Fruit fly (Drosophila melanogaster): ENCODE data around the gene CG31251.

CG31251 gene

DNA sequence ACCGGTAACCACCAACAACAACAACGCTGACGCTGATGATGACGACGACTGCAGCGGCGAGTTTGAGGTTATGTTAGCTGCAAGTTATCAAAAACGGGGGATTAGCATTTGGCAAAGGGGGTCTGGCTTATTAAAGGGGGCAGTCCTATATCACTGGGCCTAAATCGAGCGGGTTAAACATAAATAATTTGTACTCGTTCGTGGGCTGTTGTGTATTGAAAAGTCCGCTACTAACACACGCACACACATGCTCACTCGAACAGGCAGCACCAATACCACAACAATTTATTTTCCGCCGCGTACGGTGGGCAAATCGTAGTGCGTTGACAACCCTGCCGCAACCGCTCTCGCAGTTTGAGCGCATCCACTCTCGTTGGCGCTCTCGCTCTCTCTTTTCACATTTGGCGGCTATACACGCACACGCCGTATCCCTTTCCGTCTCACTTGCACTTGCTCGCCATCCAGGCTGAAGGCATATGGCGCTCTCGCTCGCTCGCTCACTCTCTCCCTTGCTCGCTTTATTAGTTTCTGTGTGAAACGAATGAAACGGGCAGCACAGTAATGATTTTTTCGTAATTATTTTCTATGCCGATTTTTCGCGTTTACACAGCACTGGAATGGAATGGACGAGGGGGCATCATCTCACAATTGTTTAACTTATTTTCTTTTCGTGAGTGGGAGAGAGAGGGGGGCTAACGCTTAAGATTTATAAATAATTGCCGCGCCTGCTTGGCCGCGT, 32.3 kb upstream of the CG31251 start:
- TF ChIP-seq D1 (tag; optimal IDR thresholded peaks at IDR 0.05) (no peak), Pif1B (GFP tag; optimal IDR thresholded peaks at IDR 0.05) (peak; percentile 48), EcR (GFP tag; optimal IDR thresholded peaks at IDR 0.05) (peak; percentile 73), CG4496 (GFP tag; IDR thresholded peaks at IDR 0.05) (no peak), CG8159 (tag; optimal IDR thresholded peaks at IDR 0.05) (peak; percentile 31), fd96Ca (GFP tag; IDR thresholded peaks at IDR 0.05) (no peak), Snoo (tag; optimal IDR thresholded peaks at IDR 0.05) (peak; percentile 24), CG10348 (GFP tag; IDR thresholded peaks at IDR 0.05) (no peak), CG32121 (GFP tag; IDR thresholded peaks at IDR 0.05) (no peak), Pif1A (GFP tag; optimal IDR thresholded peaks at IDR 0.05) (peak; percentile 33), CG13204 (GFP tag; optimal IDR thresholded peaks at IDR 0.05) (peak; percentile 72), CG9948 (tag; optimal IDR thresholded peaks at IDR 0.05) (no peak), CG15710 (tag; optimal IDR thresholded peaks at IDR 0.05) (peak; percentile 17), CG8301 (tag; optimal IDR thresholded peaks at IDR 0.05) (peak; percentile 3), gl (tag; optimal IDR thresholded peaks at IDR 0.05) (no peak), CG34367 (tag; optimal IDR thresholded peaks at IDR 0.05) (no peak)

- 0 out of 3 replicates have a peak, but pooled peaks have one; percentile 17 for TF ChIP-seq CG4496 (GFP tag; IDR thresholded peaks at IDR 0.05)
- TF ChIP-seq CG13204 (GFP tag; optimal IDR thresholded peaks at IDR 0.05): peak; percentile 73
- no peak for TF ChIP-seq D1 (tag; optimal IDR thresholded peaks at IDR 0.05)
- TF ChIP-seq EcR (GFP tag; optimal IDR thresholded peaks at IDR 0.05): peak; percentile 97
Observed at dm6 chr3R:17714773-17715344, 30.1 kb upstream of the CG31251 start.

DNA sequence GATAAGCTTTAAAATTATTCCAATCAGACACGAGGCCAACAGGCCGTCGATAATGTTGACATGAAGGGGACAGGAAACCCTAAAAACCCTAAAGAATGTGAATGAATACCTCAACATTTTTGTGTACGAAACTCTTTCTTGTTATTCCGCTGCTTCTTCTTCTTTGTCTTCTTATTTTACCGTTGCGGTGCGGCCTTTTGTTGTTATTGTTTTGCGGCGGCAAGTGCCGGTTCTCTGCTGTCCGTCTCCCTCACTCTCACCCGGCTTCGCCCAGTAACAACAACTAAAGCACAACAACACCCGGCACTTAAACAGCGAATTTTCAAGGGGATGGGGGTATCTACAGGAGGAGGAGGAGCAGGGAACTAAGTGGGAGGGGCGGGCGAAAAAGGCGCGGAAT, 29.7 kb upstream of the CG31251 start:
- TF ChIP-seq D1 (tag; optimal IDR thresholded peaks at IDR 0.05): no peak
- no peak for TF ChIP-seq rn (GFP tag; IDR thresholded peaks at IDR 0.05)
- no peak for TF ChIP-seq Pif1B (GFP tag; optimal IDR thresholded peaks at IDR 0.05)
- no peak for TF ChIP-seq Ets98B (GFP tag; IDR thresholded peaks at IDR 0.05)
- TF ChIP-seq CG17806 (tag; optimal IDR thresholded peaks at IDR 0.05): no peak
- TF ChIP-seq CG8159 (tag; optimal IDR thresholded peaks at IDR 0.05): no peak
- TF ChIP-seq Snoo (tag; optimal IDR thresholded peaks at IDR 0.05): no peak
- TF ChIP-seq fd96Ca (GFP tag; IDR thresholded peaks at IDR 0.05): no peak
- no peak for TF ChIP-seq CG15710 (tag; optimal IDR thresholded peaks at IDR 0.05)
- no peak for TF ChIP-seq CG34367 (tag; optimal IDR thresholded peaks at IDR 0.05)
- no peak for TF ChIP-seq gl (tag; optimal IDR thresholded peaks at IDR 0.05)
- TF ChIP-seq CG8301 (tag; optimal IDR thresholded peaks at IDR 0.05): no peak
- no peak for TF ChIP-seq Pif1A (GFP tag; optimal IDR thresholded peaks at IDR 0.05)
- no peak for TF ChIP-seq CG12605 (GFP tag; IDR thresholded peaks at IDR 0.05)

DNA sequence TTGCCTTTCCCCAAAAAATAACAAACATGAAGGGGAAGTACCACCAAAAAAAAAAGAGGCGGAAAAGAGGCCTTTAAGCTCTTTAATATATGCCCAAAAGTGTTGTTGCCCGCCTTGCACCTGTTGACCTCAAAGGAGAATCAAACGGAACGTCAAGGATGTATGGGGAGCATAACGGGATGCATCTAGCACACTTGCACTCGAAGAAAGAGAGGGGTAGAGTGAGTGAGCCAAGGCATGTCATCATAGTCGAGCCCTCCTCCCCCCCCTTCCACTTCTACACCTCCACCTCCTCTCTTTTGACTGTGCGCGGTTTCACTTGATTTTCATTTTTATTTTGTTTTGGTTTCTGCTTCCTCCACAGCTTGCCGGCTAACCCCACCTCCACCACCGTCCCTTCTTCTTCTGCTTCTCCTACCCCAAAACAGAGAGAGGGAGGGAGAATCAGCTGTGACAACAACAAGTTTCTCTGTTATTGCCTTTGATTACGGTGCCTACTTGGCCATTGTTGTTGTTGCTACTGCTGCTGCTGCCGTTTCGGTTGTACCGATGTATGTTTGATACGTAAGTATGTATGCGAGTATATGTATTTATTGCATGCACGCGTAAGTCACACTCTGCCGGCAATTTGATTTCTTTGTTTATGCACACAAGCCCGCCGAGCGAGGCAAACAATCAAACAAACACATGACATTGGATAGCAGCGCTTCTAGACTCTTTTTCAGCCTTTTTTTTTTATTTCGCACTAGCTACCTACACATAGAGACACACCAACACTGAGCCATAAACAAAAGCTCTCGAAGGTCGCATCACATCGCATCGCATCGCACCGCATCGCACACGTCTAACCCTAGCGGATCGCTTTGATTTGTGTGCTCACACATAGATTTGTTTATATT, 28.2 kb upstream of the CG31251 start:
- TF ChIP-seq CG34367 (tag; optimal IDR thresholded peaks at IDR 0.05) (no peak), CG14655 (GFP tag; optimal IDR thresholded peaks at IDR 0.05) (no peak), CG8159 (tag; optimal IDR thresholded peaks at IDR 0.05) (no peak), Snoo (tag; optimal IDR thresholded peaks at IDR 0.05) (no peak), D1 (tag; optimal IDR thresholded peaks at IDR 0.05) (no peak), CG32121 (GFP tag; IDR thresholded peaks at IDR 0.05) (no peak), Ets98B (GFP tag; IDR thresholded peaks at IDR 0.05) (no peak), rn (GFP tag; IDR thresholded peaks at IDR 0.05) (no peak), CG9948 (tag; optimal IDR thresholded peaks at IDR 0.05) (no peak), EcR (GFP tag; optimal IDR thresholded peaks at IDR 0.05) (peak; percentile 79), CG15710 (tag; optimal IDR thresholded peaks at IDR 0.05) (no peak), Pif1B (GFP tag; optimal IDR thresholded peaks at IDR 0.05) (no peak), CG10348 (GFP tag; IDR thresholded peaks at IDR 0.05) (no peak), Pif1A (GFP tag; optimal IDR thresholded peaks at IDR 0.05) (no peak), CG13204 (GFP tag; optimal IDR thresholded peaks at IDR 0.05) (peak; percentile 80), CG8301 (tag; optimal IDR thresholded peaks at IDR 0.05) (no peak), fd96Ca (GFP tag; IDR thresholded peaks at IDR 0.05) (no peak), gl (tag; optimal IDR thresholded peaks at IDR 0.05) (no peak), CG17806 (tag; optimal IDR thresholded peaks at IDR 0.05) (no peak), CG4496 (GFP tag; IDR thresholded peaks at IDR 0.05) (0 out of 3 replicates have a peak, but pooled peaks have one; percentile 12), CG12605 (GFP tag; IDR thresholded peaks at IDR 0.05) (peak; percentile 21; the same call in 1 of the 2 replicates)

- TF ChIP-seq Ets98B (GFP tag; IDR thresholded peaks at IDR 0.05) (no peak), CG4496 (GFP tag; IDR thresholded peaks at IDR 0.05) (no peak), CG9948 (tag; optimal IDR thresholded peaks at IDR 0.05) (no peak), rn (GFP tag; IDR thresholded peaks at IDR 0.05) (no peak), Pif1A (GFP tag; optimal IDR thresholded peaks at IDR 0.05) (no peak), Snoo (tag; optimal IDR thresholded peaks at IDR 0.05) (no peak), EcR (GFP tag; optimal IDR thresholded peaks at IDR 0.05) (no peak), CG32121 (GFP tag; IDR thresholded peaks at IDR 0.05) (no peak), CG13204 (GFP tag; optimal IDR thresholded peaks at IDR 0.05) (no peak), CG17806 (tag; optimal IDR thresholded peaks at IDR 0.05) (no peak), CG8159 (tag; optimal IDR thresholded peaks at IDR 0.05) (no peak), CG34367 (tag; optimal IDR thresholded peaks at IDR 0.05) (no peak), fd96Ca (GFP tag; IDR thresholded peaks at IDR 0.05) (no peak), Pif1B (GFP tag; optimal IDR thresholded peaks at IDR 0.05) (no peak), CG12605 (GFP tag; IDR thresholded peaks at IDR 0.05) (no peak), CG8301 (tag; optimal IDR thresholded peaks at IDR 0.05) (no peak)
Observed at dm6 chr3R:17711646-17711975, 26.9 kb upstream of the CG31251 start.
